Worm (Caenorhabditis elegans): ENCODE data around the gene ubc-15.

Gene ubc-15

DNA sequence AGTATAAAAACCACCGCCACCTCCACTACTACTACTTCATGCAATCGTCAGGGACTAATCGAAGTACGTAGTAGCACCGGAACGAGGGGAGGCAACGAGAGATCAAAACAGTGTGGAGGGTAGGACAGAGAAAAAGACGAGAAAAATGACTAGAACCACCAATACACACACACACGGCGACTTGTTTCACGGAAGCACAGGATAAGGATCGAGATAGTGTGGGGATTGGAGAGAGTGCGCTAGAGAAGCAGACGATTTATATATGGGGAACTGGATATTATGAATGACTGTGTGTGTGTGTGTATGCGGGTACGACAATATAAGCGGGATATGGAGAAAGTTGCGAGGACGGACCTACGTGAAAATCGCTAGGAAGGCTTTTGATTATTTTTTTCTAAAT is 58.6 kb downstream of the ubc-15 start:
- TF ChIP-seq tag-97 (GFP tag; IDR thresholded peaks at IDR 0.05) (no peak), snpc-1.2 (GFP tag; IDR thresholded peaks at IDR 0.05) (no peak), nhr-25 (tag; optimal IDR thresholded peaks at IDR 0.05; ENCODE audit: borderline replicate concordance, insufficient read depth) (peak; percentile 15), hlh-30 (tag; optimal IDR thresholded peaks at IDR 0.05; ENCODE audit: insufficient read depth) (peak; percentile 14), egl-43 (GFP tag; IDR thresholded peaks at IDR 0.05) (no peak), ceh-20 (GFP tag; IDR thresholded peaks at IDR 0.05) (no peak), unc-62 (GFP tag; optimal IDR thresholded peaks at IDR 0.05 in 1 of 2) (no peak), unc-62 (tag; optimal IDR thresholded peaks at IDR 0.05) (no peak), hlh-11 (tag; optimal IDR thresholded peaks at IDR 0.05) (peak; percentile 52), skn-1 (tag; optimal IDR thresholded peaks at IDR 0.05) (no peak), aha-1 (tag) (peak; percentile 14), nhr-28 (tag; optimal IDR thresholded peaks at IDR 0.05) (peak; percentile 53)

- TF ChIP-seq fos-1 (tag; optimal IDR thresholded peaks at IDR 0.05) = no peak
- no peak for TF ChIP-seq jun-1 (tag; optimal IDR thresholded peaks at IDR 0.05)
- TF ChIP-seq lin-13 (GFP tag; optimal IDR thresholded peaks at IDR 0.05) = no peak
- no peak for TF ChIP-seq lin-38 (GFP tag; IDR thresholded peaks at IDR 0.05)
- no peak for TF ChIP-seq nhr-48 (tag; optimal IDR thresholded peaks at IDR 0.05)
- no peak for TF ChIP-seq hlh-11 (tag; optimal IDR thresholded peaks at IDR 0.05)
- no peak for TF ChIP-seq hmg-1.1 (GFP tag; IDR thresholded peaks at IDR 0.05)
- no peak for TF ChIP-seq T26A8.4 (GFP tag; IDR thresholded peaks at IDR 0.05)
- TF ChIP-seq arid-1 (GFP tag; conservative IDR thresholded peaks at IDR 0.05) = no peak
- no peak for TF ChIP-seq ceh-20 (GFP tag; IDR thresholded peaks at IDR 0.05)
- TF ChIP-seq tag-97 (GFP tag; IDR thresholded peaks at IDR 0.05) = no peak
- TF ChIP-seq mes-2 (tag; optimal IDR thresholded peaks at IDR 0.05; ENCODE audit: poor library complexity, severe bottlenecking) = no peak
- TF ChIP-seq lin-29 (GFP tag; IDR thresholded peaks at IDR 0.05) = no peak
- TF ChIP-seq nhr-102 (tag; optimal IDR thresholded peaks at IDR 0.05) = no peak
- TF ChIP-seq dmd-6 (GFP tag; IDR thresholded peaks at IDR 0.05) = no peak
- no peak for TF ChIP-seq ces-1 (GFP tag; optimal IDR thresholded peaks at IDR 0.05)
These were observed 59.6 kb downstream of the ubc-15 start for ce11 chrII:2853767-2854166.

- TF ChIP-seq F37D6.2 (tag; optimal IDR thresholded peaks at IDR 0.05) = no peak
- no peak for TF ChIP-seq daf-8 (GFP tag; IDR thresholded peaks at IDR 0.05)
- no peak for TF ChIP-seq php-3 (GFP tag; IDR thresholded peaks at IDR 0.05)
- TF ChIP-seq nhr-41 (GFP tag; IDR thresholded peaks at IDR 0.05) = no peak
- TF ChIP-seq Y105C5A.15 (GFP tag; IDR thresholded peaks at IDR 0.05) = no peak
- TF ChIP-seq hlh-30 (tag; optimal IDR thresholded peaks at IDR 0.05; ENCODE audit: insufficient read depth) = no peak
- no peak for TF ChIP-seq spr-1 (tag; optimal IDR thresholded peaks at IDR 0.05)
- no peak for TF ChIP-seq gei-8 (GFP tag; optimal IDR thresholded peaks at IDR 0.05)
- no peak for TF ChIP-seq mdl-1 (tag; optimal IDR thresholded peaks at IDR 0.05)
- no peak for TF ChIP-seq attf-4 (tag; optimal IDR thresholded peaks at IDR 0.05)
- no peak for TF ChIP-seq lin-38 (GFP tag; IDR thresholded peaks at IDR 0.05)
- no peak for TF ChIP-seq duxl-1 (tag; optimal IDR thresholded peaks at IDR 0.05; ENCODE audit: poor library complexity)
- TF ChIP-seq unc-39 (tag; optimal IDR thresholded peaks at IDR 0.05) = no peak
- TF ChIP-seq lim-7 (GFP tag; IDR thresholded peaks at IDR 0.05) = no peak
These were observed 60.9 kb downstream of the ubc-15 start, which contains the start of gene ptc-3 for ce11 chrII:2852493-2852892. Gene ptc-3, minus strand, starts transcription at chrII:2852593.
